Fruit fly (Drosophila melanogaster): ENCODE measurements around the gene Polr2M.

The Polr2M gene

DNA sequence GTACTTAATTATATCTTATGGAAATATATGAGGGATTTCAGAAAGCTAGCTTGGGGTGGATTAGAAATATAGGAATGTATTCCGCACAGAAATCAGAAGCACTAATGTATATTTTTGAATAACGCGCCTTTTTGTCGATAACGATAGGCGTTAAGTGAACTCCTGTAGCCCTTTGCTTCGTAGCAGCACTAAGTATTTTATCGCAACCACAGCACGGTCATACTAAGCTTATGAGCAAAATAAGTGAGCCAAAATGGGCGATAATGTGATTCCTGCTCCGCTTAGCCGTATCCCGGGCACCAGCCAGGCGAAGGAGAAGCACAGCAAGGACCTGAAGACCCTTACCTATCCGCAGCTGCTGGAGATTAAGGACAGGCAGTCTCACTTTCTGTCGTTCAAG lies at the start of gene Polr2M, which contains the start of gene CG5250:
Gene Polr2M, plus strand, starts transcription at position 219 of the 400 bp plus-strand sequence.
Gene CG5250, minus strand, starts transcription at position 32 of the 400 bp plus-strand sequence.
- no peak for TF ChIP-seq noc (tag; optimal IDR thresholded peaks at IDR 0.05)

DNA sequence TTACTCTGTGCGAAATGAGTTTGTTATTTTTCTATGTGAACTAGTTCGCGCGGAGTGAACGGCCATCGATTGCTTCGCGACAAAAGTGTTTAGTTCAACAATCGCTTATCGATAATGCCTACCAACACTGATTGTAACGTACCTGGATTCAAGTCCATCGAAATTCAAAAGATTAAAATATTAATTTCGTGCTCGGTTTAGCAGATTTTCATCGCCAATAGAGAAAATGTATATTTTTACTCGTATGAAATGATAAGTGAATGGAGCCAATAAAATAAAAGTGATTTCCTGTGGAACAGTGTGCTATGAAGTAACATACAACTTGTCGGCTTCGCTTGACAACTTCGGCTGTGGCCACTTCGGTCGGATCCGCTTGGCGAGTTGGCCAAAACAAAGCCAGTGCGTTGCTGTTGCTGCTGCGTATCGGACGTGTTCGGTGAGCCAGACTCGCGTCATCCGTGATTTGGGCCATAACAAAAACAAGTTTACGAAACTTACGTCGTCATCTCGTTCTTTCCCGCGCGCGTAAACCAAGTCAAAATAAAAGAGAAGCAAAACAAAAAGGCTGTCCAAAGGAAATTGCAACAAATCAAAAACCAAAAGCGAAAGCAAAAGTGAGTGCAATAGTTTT lies 48.9 kb upstream of the Polr2M start, which contains the start of the genes CG5555 and myd:
Gene CG5555, minus strand, starts transcription at position 276 of the 631 bp plus-strand sequence.
Gene myd, plus strand, starts transcription at position 397 of the 631 bp plus-strand sequence.
- TF ChIP-seq noc (tag; optimal IDR thresholded peaks at IDR 0.05) = no peak

dm6 chr3R:19181214-19181613 lies 48.0 kb upstream of the Polr2M start:
- TF ChIP-seq noc (tag; optimal IDR thresholded peaks at IDR 0.05) = no peak

dm6 chr3R:19182848-19183247 lies 46.4 kb upstream of the Polr2M start:
- TF ChIP-seq noc (tag; optimal IDR thresholded peaks at IDR 0.05) = no peak

dm6 chr3R:19187717-19188149 lies 41.5 kb upstream of the Polr2M start:
- TF ChIP-seq noc (tag; optimal IDR thresholded peaks at IDR 0.05) = peak; percentile 61

DNA sequence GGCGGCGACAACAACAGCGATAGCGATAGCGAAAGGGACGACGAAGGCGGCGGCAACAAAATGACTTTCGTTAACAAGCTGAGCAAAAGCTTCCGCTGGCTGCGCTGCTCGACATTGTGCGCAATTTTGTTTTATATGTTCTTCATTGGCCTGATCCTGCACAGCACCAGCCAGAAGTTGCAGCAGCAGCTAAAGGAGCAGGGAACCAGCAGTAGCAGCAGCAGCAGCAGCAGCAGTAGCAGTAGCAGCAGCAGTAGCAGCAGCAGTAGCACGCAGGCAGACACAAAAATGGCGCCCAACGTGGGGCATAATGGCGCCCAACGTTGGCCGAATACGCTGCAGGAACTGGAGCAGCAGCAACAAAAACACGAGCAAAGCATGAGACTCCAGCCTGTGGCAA lies 39.2 kb upstream of the Polr2M start:
- TF ChIP-seq noc (tag; optimal IDR thresholded peaks at IDR 0.05) = no peak

DNA sequence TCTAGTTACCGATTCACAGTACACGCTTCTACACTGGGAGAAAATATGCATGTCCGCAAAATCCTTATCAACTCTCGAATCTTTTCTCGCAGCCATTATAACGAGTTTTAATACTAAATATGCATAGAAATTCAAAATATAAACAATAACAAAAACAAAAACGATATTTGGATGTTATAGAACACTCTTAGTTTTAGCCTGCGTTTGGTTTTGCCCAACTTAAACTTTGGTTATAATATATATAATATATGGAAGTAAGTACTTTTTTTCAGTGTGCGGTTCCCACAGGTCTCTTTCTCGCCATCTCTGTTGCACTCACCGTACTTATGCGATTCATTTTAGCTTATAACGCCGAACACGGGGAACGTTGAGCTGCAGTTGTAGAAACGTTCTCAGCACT lies 17.5 kb upstream of the Polr2M start, which contains the start of gene cry:
Gene cry, plus strand, starts transcription at position 377 of the 400 bp plus-strand sequence.
- no peak for TF ChIP-seq noc (tag; optimal IDR thresholded peaks at IDR 0.05)

DNA sequence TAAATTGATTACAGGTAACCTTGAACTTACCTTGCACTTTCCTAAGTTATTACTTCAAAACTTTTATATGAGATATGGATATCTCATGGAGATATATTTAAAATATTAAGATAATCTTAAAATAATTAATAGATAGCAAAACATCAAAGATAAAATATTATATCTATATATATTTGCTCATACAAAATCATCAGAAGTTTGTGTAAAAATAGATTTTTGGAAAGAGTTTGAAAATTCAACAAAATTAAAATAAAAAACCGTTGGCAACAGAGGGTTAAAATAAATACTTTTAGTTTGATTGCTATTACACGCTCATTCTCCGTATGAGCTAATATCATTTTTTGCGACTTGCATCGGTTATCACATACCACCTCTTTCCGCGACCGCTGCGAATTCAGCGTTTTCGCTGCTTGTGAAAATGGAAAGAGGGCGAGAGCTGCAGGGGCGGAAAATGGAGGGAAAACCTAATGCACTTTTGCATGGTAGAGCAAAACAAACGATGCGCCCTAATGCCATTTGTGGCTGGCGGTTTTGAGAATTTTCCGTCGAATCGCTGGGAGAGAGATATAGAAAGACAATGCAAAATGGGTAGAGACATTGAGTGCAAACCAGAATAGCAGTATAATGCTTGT lies 16.6 kb upstream of the Polr2M start:
- TF ChIP-seq noc (tag; optimal IDR thresholded peaks at IDR 0.05) = no peak

DNA sequence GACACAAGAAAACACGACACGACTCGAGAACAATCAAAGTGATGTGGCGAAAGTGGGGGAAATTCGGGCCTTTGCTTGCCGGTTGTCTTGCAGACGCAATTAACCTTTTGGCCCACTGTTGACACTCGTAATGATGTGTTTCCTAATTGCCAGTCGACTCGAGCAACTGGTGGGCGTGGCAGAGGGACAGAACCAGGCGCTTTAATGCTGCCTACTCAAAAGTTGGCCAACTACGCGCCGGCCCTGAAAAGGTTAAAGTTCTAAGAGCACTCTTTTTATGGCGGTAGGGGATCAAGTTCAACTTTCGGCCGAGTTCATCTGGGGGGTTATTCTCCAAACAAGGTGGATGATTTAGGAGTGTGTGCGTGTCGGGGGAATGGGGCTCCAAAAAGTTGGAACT lies 7.9 kb upstream of the Polr2M start:
- TF ChIP-seq noc (tag; optimal IDR thresholded peaks at IDR 0.05) = no peak

dm6 chr3R:19223369-19223768 lies 5.9 kb upstream of the Polr2M start:
- peak; percentile 58 for TF ChIP-seq noc (tag; optimal IDR thresholded peaks at IDR 0.05)

DNA sequence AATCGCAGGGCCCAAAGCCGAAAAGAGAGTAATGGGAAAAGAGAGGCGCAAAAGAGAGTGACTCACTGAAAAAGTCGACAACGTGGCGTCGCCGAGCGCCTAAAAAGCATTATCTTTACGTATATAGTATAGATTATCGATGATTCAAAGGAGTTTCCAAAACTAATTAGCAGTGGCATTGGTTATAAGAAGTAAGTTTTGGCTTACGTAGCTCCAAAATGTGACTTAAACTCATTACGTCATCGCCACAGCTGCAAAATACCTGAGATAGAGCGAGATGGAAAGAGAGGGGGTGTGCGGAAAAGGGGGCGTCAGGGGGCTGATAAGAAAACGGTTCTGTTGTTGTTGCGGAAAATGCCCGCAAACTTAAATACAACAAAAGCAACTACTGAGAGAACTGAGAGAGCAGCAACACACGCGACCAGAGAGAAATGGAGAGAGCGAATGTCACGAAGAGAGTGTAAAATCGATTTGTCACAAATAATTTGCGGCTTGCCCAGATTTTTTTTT lies 3.8 kb upstream of the Polr2M start:
- TF ChIP-seq noc (tag; optimal IDR thresholded peaks at IDR 0.05) = no peak

DNA sequence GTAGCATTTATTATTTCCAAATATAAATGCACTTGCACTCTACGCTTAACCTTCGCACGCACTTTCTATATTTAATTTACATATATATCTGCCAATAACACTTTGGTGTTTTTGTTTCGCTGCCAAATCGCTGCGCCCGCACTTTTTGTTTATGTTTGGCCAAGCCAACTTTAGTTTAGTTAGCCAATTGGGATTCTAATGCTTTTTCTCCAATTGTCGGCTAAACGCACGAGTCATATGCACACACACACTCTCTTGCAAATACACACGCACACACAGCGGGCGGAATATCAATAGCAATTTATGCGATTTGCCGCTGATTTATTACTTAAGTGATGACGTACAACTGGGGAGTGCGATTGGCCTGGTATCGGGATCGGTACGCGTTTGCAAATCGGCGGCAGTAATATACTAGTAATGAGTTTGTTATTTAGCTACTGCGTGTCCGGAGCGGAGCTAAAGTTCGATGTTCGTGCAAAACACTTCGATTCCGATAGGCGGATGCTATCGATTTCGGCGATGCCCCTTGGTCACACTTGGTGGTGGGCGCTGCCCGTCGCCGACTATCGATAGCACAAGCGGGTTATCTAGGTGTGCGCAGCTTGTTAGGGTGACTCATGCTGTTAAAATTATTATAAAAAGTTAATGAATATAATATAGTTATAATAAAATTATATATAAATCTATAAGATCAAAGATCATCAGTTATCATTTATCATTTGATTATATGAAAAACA lies 3.0 kb upstream of the Polr2M start, which contains the start of gene vib:
Gene vib, minus strand, starts transcription at position 515 of the 737 bp plus-strand sequence.
- TF ChIP-seq noc (tag; optimal IDR thresholded peaks at IDR 0.05) = no peak

DNA sequence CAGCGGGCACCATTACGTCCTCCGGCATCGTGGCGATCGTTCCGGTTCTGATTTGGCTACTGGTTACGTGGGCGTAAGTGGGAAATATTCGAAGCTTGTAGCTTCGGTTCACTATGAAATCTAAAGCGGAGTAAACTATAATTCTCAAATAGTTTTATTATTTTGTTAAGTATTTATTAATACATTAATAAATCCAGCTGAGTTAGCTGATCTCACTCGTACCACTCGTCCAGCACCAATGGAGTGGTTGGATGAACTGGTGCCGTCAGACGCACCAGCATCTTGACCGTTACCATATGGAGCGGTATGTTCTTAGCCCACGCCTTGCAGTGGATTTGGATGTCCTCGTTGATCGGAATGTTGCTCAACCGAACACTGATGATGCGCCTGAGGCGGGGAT lies 1.2 kb upstream of the Polr2M start, which contains the start of gene CG11703:
Gene CG11703, minus strand, starts transcription at position 101 of the 400 bp plus-strand sequence.
- TF ChIP-seq noc (tag; optimal IDR thresholded peaks at IDR 0.05) = no peak

dm6 chr3R:19238934-19239333 lies 9.7 kb downstream of the Polr2M start:
- TF ChIP-seq noc (tag; optimal IDR thresholded peaks at IDR 0.05) = no peak

dm6 chr3R:19245399-19245798 lies 16.1 kb downstream of the Polr2M start:
- TF ChIP-seq noc (tag; optimal IDR thresholded peaks at IDR 0.05) = no peak

DNA sequence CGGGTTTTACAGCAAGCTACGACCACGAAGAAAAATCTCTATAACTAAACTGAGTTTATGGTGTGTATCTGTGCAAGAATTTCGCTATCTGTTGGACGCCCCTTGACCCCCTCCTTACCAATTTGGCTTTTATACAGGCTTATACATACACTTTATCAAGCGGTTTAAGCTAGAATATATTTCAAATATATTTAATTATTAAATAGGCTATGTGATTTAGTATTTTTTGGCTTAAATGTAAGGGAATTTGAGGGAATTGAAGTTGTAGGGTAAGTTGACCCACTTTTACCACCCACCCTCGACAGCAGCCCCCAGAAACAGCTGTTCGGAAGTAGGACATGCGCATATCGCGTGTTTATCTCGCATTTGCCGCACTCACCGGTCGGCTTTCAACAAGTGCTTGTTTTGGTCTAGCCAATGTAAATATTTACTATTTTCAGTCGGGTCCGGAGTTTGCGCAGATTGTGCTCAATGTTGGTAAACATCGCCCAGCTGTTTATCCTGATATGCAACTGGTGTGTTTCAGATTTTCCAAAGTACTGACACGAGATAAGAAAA lies 16.9 kb downstream of the Polr2M start, which contains the start of gene unc79:
Gene unc79, minus strand, starts transcription at position 51 of the 558 bp plus-strand sequence.
- no peak for TF ChIP-seq noc (tag; optimal IDR thresholded peaks at IDR 0.05)

Data from whole organism, larva.